Worm (Caenorhabditis elegans) whole organism, L1 larva: Measurements from ENCODE around the gene msra-1.
"Not testable (repeated sequence)": the region's sequence is repeated elsewhere in the genome, so short reads cannot be mapped to it uniquely, and the experiment has no call there.

Experiments
- C16A3.4 ChIP-seq: fragments of 150-350 bp; optimal IDR thresholded peaks from 2 replicates; lab custom pipeline; 2014; ENCODE audit warnings: missing biosample characterization, missing genetic modification characterization
- F16B12.6 ChIP-seq: fragments of 150-350 bp; optimal IDR thresholded peaks from 2 replicates; lab custom pipeline; 2014; ENCODE audit warnings: missing biosample characterization, missing genetic modification characterization
- ama-1 ChIP-seq: fragments of 150-350 bp; optimal IDR thresholded peaks from 2 replicates; lab custom pipeline; 2014
- blmp-1 ChIP-seq: fragments of 150-350 bp; optimal IDR thresholded peaks from 2 replicates; lab custom pipeline; 2014; ENCODE audit warnings: missing biosample characterization, missing genetic modification characterization
- ceh-8 ChIP-seq: fragments of 200-800 bp; sonication (Bioruptor generic); optimal IDR thresholded peaks from 2 replicates; lab custom pipeline; 2018; ENCODE audit warnings: mild to moderate bottlenecking, missing genetic modification characterization, moderate library complexity, missing compliant biosample characterization
- ceh-82 ChIP-seq, 3 experiments: fragments of 150-350 bp in 1 of 3; sonication (generic microtip) in 2 of 3; optimal IDR thresholded peaks; 2 replicates each; lab custom pipeline; 2014 to 2017; ENCODE audit warnings: missing biosample characterization in 3 of 3, missing genetic modification characterization in 3 of 3
- dpl-1 ChIP-seq, 3 experiments: fragments of 150-350 bp in 2 of 3; sonication (generic microtip) in 1 of 3; optimal IDR thresholded peaks; 2 replicates each; lab custom pipeline; 2014 to 2017; ENCODE audit warnings: missing biosample characterization in 3 of 3, missing genetic modification characterization in 3 of 3, missing genetic modification reagents in 3 of 3
- efl-1 ChIP-seq, 4 experiments: fragments of 150-350 bp; optimal IDR thresholded peaks in 3 of 4; peaks in 1 of 4; 1 replicate in 1 of 4; 2 replicates in 3 of 4; lab custom pipeline; 2014; ENCODE audit warnings: missing biosample characterization in 2 of 4, missing genetic modification characterization in 2 of 4, missing genetic modification reagents in 2 of 4
- egl-13 ChIP-seq: sonication (generic microtip); optimal IDR thresholded peaks from 2 replicates; lab custom pipeline; 2016; ENCODE audit warnings: missing genotype, missing genetic modification reagents, missing genetic modification characterization, missing compliant biosample characterization
- elt-3 ChIP-seq, 6 experiments: fragments of 150-350 bp in 1 of 6; sonication (generic microtip); optimal IDR thresholded peaks; 2 replicates each; lab custom pipeline; 2017 to 2018; ENCODE audit warnings: missing biosample characterization in 6 of 6, missing genetic modification characterization in 6 of 6, inconsistent platforms in 1 of 6
- fkh-10 ChIP-seq: sonication (generic microtip); optimal IDR thresholded peaks from 2 replicates; lab custom pipeline; 2017; ENCODE audit warnings: missing biosample characterization, missing genetic modification reagents, missing genetic modification characterization
- hpl-2 ChIP-seq: fragments of 150-350 bp; optimal IDR thresholded peaks from 2 replicates; lab custom pipeline; 2014; ENCODE audit warnings: missing biosample characterization, missing genetic modification reagents, missing genetic modification characterization
- irx-1 ChIP-seq: sonication (generic microtip); optimal IDR thresholded peaks from 2 replicates; lab custom pipeline; 2016; ENCODE audit warnings: missing genetic modification characterization, missing compliant biosample characterization
- isw-1 ChIP-seq: fragments of 200-800 bp; sonication (Bioruptor generic); IDR thresholded peaks from 2 replicates; pipeline ENCODE4 v1.3.6; 2022; ENCODE audit warnings: missing genetic modification characterization, missing compliant biosample characterization
- jun-1 ChIP-seq: fragments of 150-350 bp; optimal IDR thresholded peaks from 2 replicates; lab custom pipeline; 2014; ENCODE audit warnings: missing biosample characterization, missing genetic modification reagents, missing genetic modification characterization
- lin-14 ChIP-seq: fragments of 200-800 bp; sonication (Bioruptor generic); optimal IDR thresholded peaks from 2 replicates; lab custom pipeline; 2018; ENCODE audit warnings: mild to moderate bottlenecking, missing genetic modification characterization, moderate library complexity, missing compliant biosample characterization
- lin-35 ChIP-seq, 2 experiments: fragments of 150-350 bp; optimal IDR thresholded peaks; 2 replicates each; lab custom pipeline; 2014; ENCODE audit warnings: missing biosample characterization in 2 of 2, missing genetic modification characterization in 2 of 2, missing genetic modification reagents in 2 of 2
- lir-3 ChIP-seq: sonication (generic microtip); optimal IDR thresholded peaks from 2 replicates; lab custom pipeline; 2016; ENCODE audit warnings: mild to moderate bottlenecking, missing genetic modification characterization, moderate library complexity, missing compliant biosample characterization; ENCODE audit not compliant: poor library complexity
- lsy-2 ChIP-seq, 2 experiments: fragments of 150-350 bp; optimal IDR thresholded peaks; 2 replicates each; lab custom pipeline; 2014; ENCODE audit warnings: missing biosample characterization in 2 of 2, missing genetic modification characterization in 2 of 2
- mab-9 ChIP-seq: fragments of 200-800 bp; sonication (Bioruptor generic); IDR thresholded peaks from 2 replicates; pipeline ENCODE4 v1.3.6; 2022; ENCODE audit warnings: missing genetic modification reagents, missing genetic modification characterization, missing compliant biosample characterization
- mdl-1 ChIP-seq, 2 experiments: fragments of 150-350 bp; optimal IDR thresholded peaks; 2 replicates each; lab custom pipeline; 2014 to 2017; ENCODE audit warnings: missing biosample characterization in 2 of 2, missing genetic modification characterization in 2 of 2, inconsistent platforms in 1 of 2
- nhr-11 ChIP-seq: fragments of 150-350 bp; optimal IDR thresholded peaks from 2 replicates; lab custom pipeline; 2014; ENCODE audit warnings: missing biosample characterization, missing genetic modification characterization
- nhr-20 ChIP-seq: sonication (generic microtip); optimal IDR thresholded peaks from 2 replicates; lab custom pipeline; 2016; ENCODE audit warnings: mild to moderate bottlenecking, missing genetic modification characterization, missing compliant biosample characterization
- nhr-47 ChIP-seq: sonication (generic microtip); optimal IDR thresholded peaks from 2 replicates; lab custom pipeline; 2016; ENCODE audit warnings: mild to moderate bottlenecking, missing genetic modification characterization, moderate library complexity, missing compliant biosample characterization
- nhr-71 ChIP-seq: sonication (generic microtip); optimal IDR thresholded peaks from 2 replicates; lab custom pipeline; 2016; ENCODE audit warnings: mild to moderate bottlenecking, missing genetic modification characterization, moderate library complexity, missing compliant biosample characterization
- nhr-77 ChIP-seq: fragments of 150-350 bp; optimal IDR thresholded peaks from 2 replicates; lab custom pipeline; 2014; ENCODE audit warnings: missing biosample characterization, missing genetic modification characterization
- nhr-84 ChIP-seq: sonication (generic microtip); optimal IDR thresholded peaks from 2 replicates; lab custom pipeline; 2017; ENCODE audit warnings: missing biosample characterization, missing genetic modification characterization
- rnt-1 ChIP-seq: sonication (generic microtip); optimal IDR thresholded peaks from 2 replicates; lab custom pipeline; 2016; ENCODE audit warnings: mild to moderate bottlenecking, missing genetic modification characterization, moderate library complexity, missing compliant biosample characterization
- skn-1 ChIP-seq: fragments of 150-350 bp; optimal IDR thresholded peaks from 2 replicates; lab custom pipeline; 2014; ENCODE audit warnings: missing biosample characterization, missing genetic modification characterization
- snpc-4 ChIP-seq: fragments of 150-350 bp; optimal IDR thresholded peaks from 2 replicates; lab custom pipeline; 2014; ENCODE audit warnings: missing biosample characterization, missing genetic modification characterization
- snu-23 ChIP-seq: sonication (generic microtip); optimal IDR thresholded peaks from 2 replicates; lab custom pipeline; 2016; ENCODE audit warnings: missing genetic modification characterization, missing compliant biosample characterization
- sptf-1 ChIP-seq: fragments of 150-350 bp; optimal IDR thresholded peaks from 2 replicates; lab custom pipeline; 2014; ENCODE audit warnings: missing biosample characterization, missing genetic modification characterization
- sup-37 ChIP-seq: fragments of 200-800 bp; sonication (Bioruptor generic); optimal IDR thresholded peaks from 2 replicates; lab custom pipeline; 2018; ENCODE audit warnings: mild to moderate bottlenecking, missing genetic modification characterization, missing compliant biosample characterization
- swsn-7 ChIP-seq: sonication (generic microtip); optimal IDR thresholded peaks from 2 replicates; lab custom pipeline; 2016; ENCODE audit warnings: missing genetic modification characterization, missing compliant biosample characterization
- unc-130 ChIP-seq: fragments of 150-350 bp; optimal IDR thresholded peaks from 2 replicates; lab custom pipeline; 2017; ENCODE audit warnings: missing biosample characterization, missing genetic modification characterization, inconsistent platforms
- unc-30 ChIP-seq: sonication (generic microtip); optimal IDR thresholded peaks from 2 replicates; lab custom pipeline; 2017; ENCODE audit warnings: missing biosample characterization, missing genetic modification characterization
- xbp-1 ChIP-seq: sonication (generic microtip); optimal IDR thresholded peaks from 2 replicates; lab custom pipeline; 2016; ENCODE audit warnings: missing genetic modification characterization, missing compliant biosample characterization
- ztf-11 ChIP-seq, 2 experiments: sonication (generic microtip); optimal IDR thresholded peaks; 2 replicates each; lab custom pipeline; 2016 to 2017; ENCODE audit warnings: missing genetic modification characterization in 2 of 2, missing biosample characterization in 1 of 2, missing compliant biosample characterization in 1 of 2

The msra-1 gene

ce11 chrII:7374980-7375379 lies 11.1 kb upstream of the msra-1 start, which contains the start of gene F43E2.1:
TSS of gene F43E2.1 (plus strand) at chrII:7375280.
- TF ChIP-seq egl-13 (no peak), nhr-11 (tag; lab: Kevin White, UChicago) (no peak), efl-1 (optimal IDR thresholded peaks at IDR 0.05; lab: Kevin White, UChicago) (no peak), efl-1 (GFP tag; optimal IDR thresholded peaks at IDR 0.05 in 1 of 2; lab: Kevin White, UChicago) (peak in 1 of 2 experiments; percentile 79)

ce11 chrII:7374143-7374542 lies 10.3 kb upstream of the msra-1 start, which contains the start of the genes mtch-1 and rpb-4:
TSS of gene mtch-1 (minus strand) at chrII:7374166.
TSS of gene rpb-4 (plus strand) at chrII:7374495.
- TF ChIP-seq rnt-1 (tag; lab: Kevin White, UChicago) (peak; percentile 22), nhr-84 (no peak), nhr-77 (tag; lab: Kevin White, UChicago) (no peak), mdl-1 (tag; optimal IDR thresholded peaks at IDR 0.05; lab: Kevin White, UChicago) (peak in 1 of 2 experiments; percentile 10), sptf-1 (no peak), lir-3 (peak; percentile 54), irx-1 (tag; lab: Kevin White, UChicago) (no peak), skn-1 (tag; lab: Kevin White, UChicago) (peak; percentile 50), efl-1 (optimal IDR thresholded peaks at IDR 0.05; lab: Kevin White, UChicago) (peak; percentile 30 to 39), efl-1 (GFP tag; optimal IDR thresholded peaks at IDR 0.05 in 1 of 2; lab: Kevin White, UChicago) (peak; percentile 12 to 14), snpc-4 (tag; lab: Kevin White, UChicago) (peak; percentile 4), dpl-1 (GFP tag; optimal IDR thresholded peaks at IDR 0.05; lab: Kevin White, UChicago) (peak in 2 of 3 experiments; percentile 41 to 50), elt-3 (tag; optimal IDR thresholded peaks at IDR 0.05; lab: Kevin White, UChicago) (no peak), isw-1 (no peak), C16A3.4 (tag; lab: Kevin White, UChicago) (peak; percentile 58), snu-23 (peak; percentile 43), blmp-1 (tag; lab: Kevin White, UChicago) (peak; percentile 31), ceh-8 (GFP tag; lab: Kevin White, UChicago) (no peak), lsy-2 (tag; optimal IDR thresholded peaks at IDR 0.05; lab: Kevin White, UChicago) (peak; percentile 20 to 66), ztf-11 (tag; optimal IDR thresholded peaks at IDR 0.05; lab: Kevin White, UChicago) (no peak), unc-30 (tag; lab: Kevin White, UChicago) (no peak), mab-9 (no peak), ama-1 (lab: Kevin White, UChicago) (no peak), F16B12.6 (tag; lab: Kevin White, UChicago) (peak; percentile 23), lin-35 (GFP tag; optimal IDR thresholded peaks at IDR 0.05; lab: Kevin White, UChicago) (peak in 1 of 2 experiments; percentile 25), nhr-71 (tag; lab: Kevin White, UChicago) (peak; percentile 33), unc-130 (tag; lab: Kevin White, UChicago) (peak; percentile 1), swsn-7 (tag; lab: Kevin White, UChicago) (peak; percentile 1), hpl-2 (GFP tag; lab: Kevin White, UChicago) (no peak), ceh-82 (tag; optimal IDR thresholded peaks at IDR 0.05; lab: Kevin White, UChicago) (peak in 1 of 3 experiments; percentile 2), nhr-47 (tag; lab: Kevin White, UChicago) (peak; percentile 10), lin-14 (GFP tag; lab: Kevin White, UChicago) (peak; percentile 35), sup-37 (no peak), xbp-1 (tag; lab: Kevin White, UChicago) (peak; percentile 29), jun-1 (tag; lab: Kevin White, UChicago) (no peak), egl-13 (no peak), nhr-20 (tag; lab: Kevin White, UChicago) (peak; percentile 23)

- not testable (repeated sequence) for TF ChIP-seq fkh-10 (GFP tag; lab: Kevin White, UChicago); ceh-82 (tag; optimal IDR thresholded peaks at IDR 0.05; lab: Kevin White, UChicago); irx-1 (tag; lab: Kevin White, UChicago)
Measured at ce11 chrII:7370195-7370594, 6.4 kb upstream of the msra-1 start, which contains the start of gene F43E2.11. TSS of gene F43E2.11 (minus strand) at chrII:7370295.
